Fruit fly (Drosophila melanogaster) whole organism, embryonic: ENCODE results near the gene CG17267.

Experiments used
- Asciz ChIP-seq: fragments of 200-800 bp; sonication (Bioruptor generic); optimal IDR thresholded peaks from 2 replicates; lab custom pipeline; 2017; ENCODE audit warnings: missing biosample characterization, mild to moderate bottlenecking, missing genetic modification characterization, missing genetic modification reagents
- Atf-2 ChIP-seq: fragments of 200-800 bp; sonication (Bioruptor generic); optimal IDR thresholded peaks from 2 replicates; lab custom pipeline; 2016; ENCODE audit warnings: missing biosample characterization, missing genetic modification characterization
- B-H1 ChIP-seq: fragments of 200-800 bp; sonication (Bioruptor generic); IDR thresholded peaks from 3 replicates; pipeline ENCODE4 v1.3.6; 2022; ENCODE audit warnings: missing biosample characterization, missing genetic modification characterization
- Bgb ChIP-seq: fragments of 200-800 bp; sonication (Bioruptor generic); IDR thresholded peaks from 2 replicates; pipeline ENCODE4 v1.3.6; 2022; ENCODE audit warnings: missing biosample characterization, missing genetic modification characterization; ENCODE audit not compliant: partially characterized antibody
- Blimp-1 ChIP-seq: fragments of 200-800 bp; sonication (Bioruptor generic); optimal IDR thresholded peaks from 3 replicates; lab custom pipeline; 2018; ENCODE audit warnings: missing biosample characterization, missing genetic modification characterization, mild to moderate bottlenecking, moderate library complexity, missing genetic modification reagents
- CG14860 ChIP-seq: fragments of 200-800 bp; sonication (Bioruptor generic); IDR thresholded peaks from 3 replicates; pipeline ENCODE4 v1.3.6; 2022; ENCODE audit warnings: missing biosample characterization, missing genetic modification characterization; ENCODE audit not compliant: partially characterized antibody
- CG15601 ChIP-seq: fragments of 200-800 bp; sonication (Bioruptor generic); optimal IDR thresholded peaks from 3 replicates; lab custom pipeline; 2019; ENCODE audit warnings: missing biosample characterization, mild to moderate bottlenecking, missing genetic modification characterization, moderate library complexity
- CG1603 ChIP-seq: fragments of 200-800 bp; sonication (Bioruptor generic); optimal IDR thresholded peaks from 2 replicates; lab custom pipeline; 2019; ENCODE audit warnings: missing biosample characterization, mild to moderate bottlenecking, missing genetic modification characterization, moderate library complexity
- CG16813 ChIP-seq: fragments of 200-800 bp; sonication (Bioruptor generic); IDR thresholded peaks from 3 replicates; pipeline ENCODE4 v1.3.6; 2022; ENCODE audit warnings: missing biosample characterization, missing genetic modification characterization; ENCODE audit not compliant: partially characterized antibody
- CG17186 ChIP-seq: fragments of 200-800 bp; sonication (Bioruptor generic); optimal IDR thresholded peaks from 3 replicates; lab custom pipeline; 2017; ENCODE audit warnings: missing biosample characterization, missing genetic modification reagents, missing genetic modification characterization
- CG17361 ChIP-seq: fragments of 200-800 bp; sonication (Bioruptor generic); IDR thresholded peaks from 3 replicates; pipeline ENCODE4 v1.3.6; 2022; ENCODE audit warnings: missing biosample characterization, missing genetic modification characterization
- CG18476 ChIP-seq: fragments of 200-800 bp; sonication (Bioruptor generic); optimal IDR thresholded peaks from 2 replicates; lab custom pipeline; 2016; ENCODE audit warnings: missing biosample characterization, mild to moderate bottlenecking, missing genetic modification characterization
- CG32767 ChIP-seq: fragments of 200-800 bp; sonication (Bioruptor generic); IDR thresholded peaks from 2 replicates; pipeline ENCODE4 v1.3.6; 2022; ENCODE audit warnings: missing biosample characterization, missing genetic modification characterization
- CG3281 ChIP-seq: fragments of 200-800 bp; sonication (Bioruptor generic); optimal IDR thresholded peaks from 3 replicates; lab custom pipeline; 2017; ENCODE audit warnings: missing biosample characterization, mild to moderate bottlenecking, missing genetic modification characterization
- CG33213 ChIP-seq: fragments of 200-800 bp; sonication (Bioruptor generic); optimal IDR thresholded peaks from 3 replicates; lab custom pipeline; 2016; ENCODE audit warnings: missing biosample characterization, missing genetic modification characterization
- CG34224 ChIP-seq: fragments of 200-800 bp; sonication (Bioruptor generic); IDR thresholded peaks from 3 replicates; pipeline ENCODE4 v1.3.6; 2022; ENCODE audit warnings: missing biosample characterization, missing genetic modification characterization; ENCODE audit not compliant: partially characterized antibody
- CG4404 ChIP-seq: fragments of 200-800 bp; sonication (Bioruptor generic); IDR thresholded peaks from 2 replicates; pipeline ENCODE4 v1.3.6; 2022; ENCODE audit warnings: missing biosample characterization, missing genetic modification characterization
- CG4424 ChIP-seq: fragments of 200-800 bp; sonication (Bioruptor generic); optimal IDR thresholded peaks from 3 replicates; lab custom pipeline; 2016; ENCODE audit warnings: missing biosample characterization, missing genetic modification characterization
- CG8924 ChIP-seq: fragments of 200-800 bp; optimal IDR thresholded peaks from 3 replicates; lab custom pipeline; 2019; ENCODE audit warnings: missing biosample characterization, mild to moderate bottlenecking, missing genetic modification characterization, moderate library complexity
- CoRest ChIP-seq: fragments of 200-800 bp; sonication (Bioruptor generic); optimal IDR thresholded peaks from 3 replicates; lab custom pipeline; 2018; ENCODE audit warnings: missing biosample characterization, mild to moderate bottlenecking, missing genetic modification characterization, moderate library complexity
- Dll ChIP-seq: fragments of 200-800 bp; sonication (Bioruptor generic); IDR thresholded peaks from 4 replicates; pipeline ENCODE4 v1.3.6; 2022; ENCODE audit warnings: missing biosample characterization, missing genetic modification characterization; ENCODE audit not compliant: partially characterized antibody
- ERR ChIP-seq: fragments of 200-800 bp; sonication (Bioruptor generic); optimal IDR thresholded peaks from 2 replicates; lab custom pipeline; 2016; ENCODE audit warnings: missing biosample characterization, missing genetic modification characterization
- Max ChIP-seq: fragments of 200-800 bp; sonication (Bioruptor generic); optimal IDR thresholded peaks from 2 replicates; lab custom pipeline; 2016; ENCODE audit warnings: missing biosample characterization, mild to moderate bottlenecking, missing genetic modification characterization
- Med ChIP-seq: fragments of 200-800 bp; sonication (Bioruptor generic); peaks from one replicate; lab custom pipeline; 2016; ENCODE audit warnings: missing biosample characterization, missing genetic modification characterization, mild to moderate bottlenecking, inconsistent platforms, moderate library complexity
- Sry-δ ChIP-seq: fragments of 200-800 bp; sonication (Bioruptor generic); optimal IDR thresholded peaks from 2 replicates; lab custom pipeline; 2016; ENCODE audit warnings: missing biosample characterization, missing genetic modification characterization
- Xbp1 ChIP-seq: fragments of 200-800 bp; sonication (Bioruptor generic); optimal IDR thresholded peaks from 3 replicates; lab custom pipeline; 2016; ENCODE audit warnings: missing biosample characterization, mild to moderate bottlenecking, missing genetic modification characterization
- abd-A ChIP-seq: fragments of 200-800 bp; sonication (Bioruptor generic); optimal IDR thresholded peaks from 3 replicates; lab custom pipeline; 2019; ENCODE audit warnings: missing biosample characterization, mild to moderate bottlenecking, missing genetic modification characterization, moderate library complexity
- amos ChIP-seq: fragments of 200-800 bp; sonication (Bioruptor generic); IDR thresholded peaks from 2 replicates; pipeline ENCODE4 v1.3.6; 2022; ENCODE audit warnings: missing biosample characterization, missing genetic modification characterization; ENCODE audit not compliant: partially characterized antibody
- ato ChIP-seq: fragments of 200-800 bp; sonication (Bioruptor generic); IDR thresholded peaks from 2 replicates; pipeline ENCODE4 v1.3.6; 2022; ENCODE audit warnings: missing biosample characterization, missing genetic modification characterization; ENCODE audit not compliant: partially characterized antibody
- bbx ChIP-seq: fragments of 200-800 bp; sonication (Bioruptor generic); IDR thresholded peaks from 2 replicates; pipeline ENCODE4 v1.3.6; 2022; ENCODE audit warnings: missing biosample characterization, missing genetic modification characterization; ENCODE audit not compliant: partially characterized antibody
- ci ChIP-seq: fragments of 200-800 bp; sonication (Bioruptor generic); IDR thresholded peaks from 3 replicates; pipeline ENCODE4 v1.3.6; 2022; ENCODE audit warnings: missing biosample characterization, missing genetic modification characterization
- da ChIP-seq: fragments of 200-800 bp; sonication (Bioruptor generic); optimal IDR thresholded peaks from 2 replicates; lab custom pipeline; 2016; ENCODE audit warnings: missing biosample characterization, missing genetic modification characterization
- gcm2 ChIP-seq: fragments of 200-800 bp; sonication (Bioruptor generic); optimal IDR thresholded peaks from 2 replicates; lab custom pipeline; 2016; ENCODE audit warnings: missing biosample characterization, missing genetic modification characterization
- gem ChIP-seq: fragments of 200-800 bp; sonication (Bioruptor generic); optimal IDR thresholded peaks from 2 replicates; lab custom pipeline; 2019; ENCODE audit warnings: missing biosample characterization, mild to moderate bottlenecking, missing genetic modification characterization, moderate library complexity
- ind ChIP-seq: fragments of 200-800 bp; sonication (Bioruptor generic); optimal IDR thresholded peaks from 3 replicates; lab custom pipeline; 2016; ENCODE audit warnings: missing biosample characterization, missing genetic modification characterization
- insv ChIP-seq, 2 experiments: fragments of 200-800 bp; sonication (Bioruptor generic); optimal IDR thresholded peaks; 3 replicates each; lab custom pipeline; 2016 to 2018; ENCODE audit warnings: missing biosample characterization in 2 of 2, missing genetic modification characterization in 2 of 2
- lbe ChIP-seq: fragments of 200-800 bp; sonication (Bioruptor generic); optimal IDR thresholded peaks from 2 replicates; lab custom pipeline; 2016; ENCODE audit warnings: missing biosample characterization, mild to moderate bottlenecking, missing genetic modification characterization
- mam ChIP-seq: fragments of 200-800 bp; sonication (Bioruptor generic); optimal IDR thresholded peaks from 3 replicates; lab custom pipeline; 2016; ENCODE audit warnings: missing biosample characterization, missing genetic modification characterization
- mld ChIP-seq: fragments of 200-800 bp; sonication (Bioruptor generic); IDR thresholded peaks from 3 replicates; pipeline ENCODE4 v1.3.6; 2022; ENCODE audit warnings: missing biosample characterization, missing genetic modification characterization; ENCODE audit not compliant: partially characterized antibody
- nmo ChIP-seq: fragments of 200-800 bp; sonication (Bioruptor generic); optimal IDR thresholded peaks from 2 replicates; lab custom pipeline; 2018; ENCODE audit warnings: missing biosample characterization, mild to moderate bottlenecking, missing genetic modification characterization, moderate library complexity
- sc ChIP-seq, 3 experiments: fragments of >200 bp in 2 of 3; fragments of 200-800 bp in 1 of 3; sonication (Bioruptor generic) in 1 of 3; optimal IDR thresholded peaks; 2 replicates in 2 of 3; 3 replicates in 1 of 3; lab custom pipeline; 2017; ENCODE audit warnings: mild to moderate bottlenecking in 1 of 3, missing biosample characterization in 1 of 3, missing genetic modification characterization in 1 of 3, missing genetic modification reagents in 1 of 3
- sna ChIP-seq: fragments of 200-800 bp; sonication (Bioruptor generic); IDR thresholded peaks from 2 replicates; pipeline ENCODE4 v1.3.6; 2022; ENCODE audit warnings: missing biosample characterization, missing genetic modification characterization; ENCODE audit not compliant: partially characterized antibody
- stc ChIP-seq: fragments of 200-800 bp; sonication (Bioruptor generic); IDR thresholded peaks from 2 replicates; pipeline ENCODE4 v1.3.6; 2022; ENCODE audit warnings: missing biosample characterization, missing genetic modification characterization
- stwl ChIP-seq: fragments of 200-800 bp; sonication (Bioruptor generic); optimal IDR thresholded peaks from 3 replicates; lab custom pipeline; 2018; ENCODE audit warnings: missing biosample characterization, mild to moderate bottlenecking, missing genetic modification characterization, moderate library complexity
- vnd ChIP-seq: fragments of 200-800 bp; sonication (Bioruptor generic); IDR thresholded peaks from 3 replicates; pipeline ENCODE4 v1.3.6; 2022; ENCODE audit warnings: missing biosample characterization, missing genetic modification characterization; ENCODE audit not compliant: partially characterized antibody
- zen ChIP-seq: fragments of 200-800 bp; sonication (Bioruptor generic); optimal IDR thresholded peaks from 3 replicates; lab custom pipeline; 2018; ENCODE audit warnings: missing biosample characterization, mild to moderate bottlenecking, missing genetic modification characterization, moderate library complexity
- zen2 ChIP-seq: fragments of 200-800 bp; sonication (Bioruptor generic); IDR thresholded peaks from 3 replicates; pipeline ENCODE4 v1.3.6; 2022; ENCODE audit warnings: missing biosample characterization, missing genetic modification characterization; ENCODE audit not compliant: partially characterized antibody

CG17267 gene

DNA sequence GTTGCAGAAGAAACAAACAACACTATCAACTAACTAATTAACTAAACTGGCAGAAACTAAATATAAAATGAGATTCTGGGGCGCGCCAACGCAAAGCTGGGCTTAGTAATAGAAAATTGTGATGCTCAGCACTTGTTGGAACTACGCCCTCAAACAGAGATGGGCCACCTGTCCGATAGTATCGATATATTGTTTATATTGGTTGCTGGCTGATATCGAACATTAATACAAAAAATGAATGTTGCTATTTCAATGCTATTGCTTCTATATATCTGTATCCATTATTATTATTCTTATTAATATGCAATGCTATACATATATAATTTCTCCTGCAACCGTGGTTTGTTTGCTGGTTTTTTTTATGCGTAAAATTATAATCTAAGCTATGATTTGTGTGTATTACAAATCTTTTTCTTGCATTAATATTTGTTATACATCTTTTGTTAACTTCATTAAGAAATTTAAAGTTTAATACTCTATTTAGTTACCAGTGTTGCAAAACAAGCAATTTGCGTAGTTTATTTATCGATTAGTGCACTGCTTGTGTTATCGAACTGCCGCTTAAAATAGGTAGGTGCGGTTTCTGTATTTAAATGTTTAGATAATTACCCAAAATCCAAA lies 23.4 kb upstream of the CG17267 start, which contains the start of gene CG31195 (continued):
- TF ChIP-seq bbx: peak; percentile 77
- peak; percentile 77 for TF ChIP-seq CG34224 (GFP tag; lab: Robert Waterston, UW)
- TF ChIP-seq Xbp1 (GFP tag; lab: Kevin White, UChicago): peak; percentile 2
- TF ChIP-seq gem (tag; lab: Kevin White, UChicago): no peak
- peak; percentile 76 for TF ChIP-seq zen2
- peak; percentile 74 for TF ChIP-seq amos (GFP tag; lab: Robert Waterston, UW)
- peak; percentile 69 for TF ChIP-seq CG14860 (GFP tag; lab: Robert Waterston, UW)
- TF ChIP-seq CG18476: peak; percentile 13
- TF ChIP-seq stc (GFP tag; lab: Robert Waterston, UW): no peak
- TF ChIP-seq Asciz (GFP tag; lab: Kevin White, UChicago): no peak
- no peak for TF ChIP-seq mam (GFP tag; lab: Kevin White, UChicago)
- peak; percentile 9 for TF ChIP-seq CG4424
- no peak for TF ChIP-seq CG4404 (GFP tag; lab: Robert Waterston, UW)
- TF ChIP-seq nmo (GFP tag; lab: Kevin White, UChicago): peak; percentile 59
- TF ChIP-seq zen (tag; lab: Kevin White, UChicago): peak; percentile 67
- peak; percentile 92 for TF ChIP-seq stwl
- peak; percentile 47 for TF ChIP-seq CG8924 (tag; lab: Kevin White, UChicago)
- no peak for TF ChIP-seq Atf-2
- TF ChIP-seq ci (GFP tag; lab: Robert Waterston, UW): no peak
- TF ChIP-seq CG3281 (GFP tag; lab: Kevin White, UChicago): no peak
- TF ChIP-seq CoRest: no peak
- TF ChIP-seq sc (optimal IDR thresholded peaks at IDR 0.05; lab: Kevin White, UChicago): no peak
- no peak for TF ChIP-seq sc (GFP tag; optimal IDR thresholded peaks at IDR 0.05; lab: Kevin White, UChicago)
- TF ChIP-seq Dll (GFP tag; lab: Robert Waterston, UW): peak; percentile 87; the same call in 3 of the 4 replicates
- TF ChIP-seq CG32767 (GFP tag; lab: Robert Waterston, UW): no peak
- TF ChIP-seq B-H1: no peak
- TF ChIP-seq abd-A (tag; lab: Kevin White, UChicago): no peak
- TF ChIP-seq gcm2 (GFP tag; lab: Kevin White, UChicago): no peak
- peak; percentile 2 for TF ChIP-seq ind (GFP tag; lab: Kevin White, UChicago)
- TF ChIP-seq insv (GFP tag; optimal IDR thresholded peaks at IDR 0.05; lab: Kevin White, UChicago): no peak
- TF ChIP-seq CG33213 (GFP tag; lab: Kevin White, UChicago): no peak
- no peak for TF ChIP-seq CG1603
- peak; percentile 78 for TF ChIP-seq CG16813 (GFP tag; lab: Robert Waterston, UW)
- peak; percentile 64 for TF ChIP-seq vnd
- no peak for TF ChIP-seq ERR (GFP tag; lab: Kevin White, UChicago)
- TF ChIP-seq Blimp-1: no peak
- no peak for TF ChIP-seq lbe
- peak; percentile 83 for TF ChIP-seq Sry-δ (GFP tag; lab: Kevin White, UChicago)
- peak; percentile 17; the same call in 1 of the 3 replicates for TF ChIP-seq CG17361 (GFP tag; lab: Robert Waterston, UW)
- no peak for TF ChIP-seq CG15601 (tag; lab: Kevin White, UChicago)
- TF ChIP-seq ato (GFP tag; lab: Robert Waterston, UW): peak; percentile 52; the same call in 1 of the 2 replicates
- TF ChIP-seq Med (GFP tag; lab: Kevin White, UChicago): peak; percentile 8
- TF ChIP-seq mld: peak; percentile 58; the same call in 1 of the 3 replicates
- no peak for TF ChIP-seq da (GFP tag; lab: Kevin White, UChicago)
- TF ChIP-seq sna (GFP tag; lab: Robert Waterston, UW): peak; percentile 75
- TF ChIP-seq Bgb: peak; percentile 67
- no peak for TF ChIP-seq Max (GFP tag; lab: Kevin White, UChicago)
- no peak for TF ChIP-seq CG17186
